Fruit fly (Drosophila melanogaster) whole organism, embryonic: ENCODE results near the gene CG5377.

Experiments used
- Aef1 ChIP-seq: fragments of 200-800 bp; sonication (Bioruptor generic); IDR thresholded peaks from 3 replicates; pipeline ENCODE4 v1.3.6; 2022; ENCODE audit warnings: missing biosample characterization, missing genetic modification characterization
- CG10366 ChIP-seq: fragments of 200-800 bp; sonication (Bioruptor generic); IDR thresholded peaks from 2 replicates; pipeline ENCODE4 v1.3.6; 2022; ENCODE audit warnings: missing biosample characterization, missing genetic modification characterization
- CG13775 ChIP-seq: fragments of 200-800 bp; sonication (Bioruptor generic); optimal IDR thresholded peaks from 3 replicates; lab custom pipeline; 2017; ENCODE audit warnings: missing biosample characterization, mild to moderate bottlenecking, missing genetic modification characterization
- CG14860 ChIP-seq: fragments of 200-800 bp; sonication (Bioruptor generic); IDR thresholded peaks from 3 replicates; pipeline ENCODE4 v1.3.6; 2022; ENCODE audit warnings: missing biosample characterization, missing genetic modification characterization; ENCODE audit not compliant: partially characterized antibody
- CG1529 ChIP-seq: fragments of 200-800 bp; sonication (Bioruptor generic); optimal IDR thresholded peaks from 3 replicates; lab custom pipeline; 2018; ENCODE audit warnings: missing biosample characterization, missing genetic modification characterization
- CG1603 ChIP-seq: fragments of 200-800 bp; sonication (Bioruptor generic); optimal IDR thresholded peaks from 2 replicates; lab custom pipeline; 2019; ENCODE audit warnings: missing biosample characterization, mild to moderate bottlenecking, missing genetic modification characterization, moderate library complexity
- CG17612 ChIP-seq: fragments of 200-800 bp; sonication (Bioruptor generic); IDR thresholded peaks from 2 replicates; pipeline ENCODE4 v1.3.6; 2022; ENCODE audit warnings: missing biosample characterization, missing genetic modification characterization
- CG1832 ChIP-seq: fragments of 200-800 bp; sonication (Bioruptor generic); optimal IDR thresholded peaks from 2 replicates; lab custom pipeline; 2017; ENCODE audit warnings: missing biosample characterization, mild to moderate bottlenecking, missing genetic modification characterization, inconsistent platforms
- CG18619 ChIP-seq: fragments of 200-800 bp; sonication (Bioruptor generic); optimal IDR thresholded peaks from 3 replicates; lab custom pipeline; 2017; ENCODE audit warnings: missing biosample characterization, mild to moderate bottlenecking, missing genetic modification characterization
- CG32767 ChIP-seq: fragments of 200-800 bp; sonication (Bioruptor generic); IDR thresholded peaks from 2 replicates; pipeline ENCODE4 v1.3.6; 2022; ENCODE audit warnings: missing biosample characterization, missing genetic modification characterization
- CG3838 ChIP-seq: fragments of 200-800 bp; sonication (Bioruptor generic); optimal IDR thresholded peaks from 3 replicates; lab custom pipeline; 2016; ENCODE audit warnings: missing biosample characterization, missing genetic modification characterization
- CG4707 ChIP-seq: fragments of 200-800 bp; sonication (Bioruptor generic); optimal IDR thresholded peaks from 2 replicates; lab custom pipeline; 2018; ENCODE audit warnings: missing biosample characterization, mild to moderate bottlenecking, missing genetic modification characterization, moderate library complexity
- CG4730 ChIP-seq: fragments of 200-800 bp; sonication (Bioruptor generic); IDR thresholded peaks from 2 replicates; pipeline ENCODE4 v1.3.6; 2022; ENCODE audit warnings: missing biosample characterization, missing genetic modification characterization
- CG6654 ChIP-seq: fragments of 200-800 bp; sonication (Bioruptor generic); optimal IDR thresholded peaks from 2 replicates; lab custom pipeline; 2017; ENCODE audit warnings: missing biosample characterization, mild to moderate bottlenecking, missing genetic modification characterization
- CG6689 ChIP-seq: fragments of 200-800 bp; sonication (Bioruptor generic); IDR thresholded peaks from 2 replicates; pipeline ENCODE4 v1.3.6; 2022; ENCODE audit warnings: missing biosample characterization, missing genetic modification characterization
- CG8281 ChIP-seq: fragments of 200-800 bp; sonication (Bioruptor generic); optimal IDR thresholded peaks from 2 replicates; lab custom pipeline; 2018; ENCODE audit warnings: missing biosample characterization, mild to moderate bottlenecking, missing genetic modification characterization, moderate library complexity
- CG8359 ChIP-seq: fragments of 200-800 bp; sonication (Bioruptor generic); optimal IDR thresholded peaks from 2 replicates; lab custom pipeline; 2017; ENCODE audit warnings: missing biosample characterization, mild to moderate bottlenecking, missing genetic modification characterization, borderline replicate concordance
- CG9932 ChIP-seq: fragments of 200-800 bp; sonication (Bioruptor generic); IDR thresholded peaks from 2 replicates; pipeline ENCODE4 v1.3.6; 2022; ENCODE audit warnings: missing biosample characterization, missing genetic modification characterization
- Dip2 ChIP-seq: fragments of 200-800 bp; sonication (Bioruptor generic); IDR thresholded peaks from 2 replicates; pipeline ENCODE4 v1.3.6; 2022; ENCODE audit warnings: missing biosample characterization, missing genetic modification characterization
- Drgx ChIP-seq: fragments of 200-800 bp; sonication (Bioruptor generic); IDR thresholded peaks from 2 replicates; pipeline ENCODE4 v1.3.6; 2022; ENCODE audit warnings: missing biosample characterization, missing genetic modification characterization
- Fer1 ChIP-seq: fragments of 200-800 bp; sonication (Bioruptor generic); optimal IDR thresholded peaks from 2 replicates; lab custom pipeline; 2017; ENCODE audit warnings: missing biosample characterization, mild to moderate bottlenecking, missing genetic modification characterization
- HLHmδ ChIP-seq: fragments of 200-800 bp; sonication (Bioruptor generic); optimal IDR thresholded peaks from 2 replicates; lab custom pipeline; 2018; ENCODE audit warnings: missing biosample characterization, mild to moderate bottlenecking, missing genetic modification characterization, moderate library complexity
- HmgD ChIP-seq: fragments of 200-800 bp; sonication (Bioruptor generic); optimal IDR thresholded peaks from 3 replicates; lab custom pipeline; 2016; ENCODE audit warnings: missing biosample characterization, missing genetic modification characterization
- Hmx ChIP-seq: fragments of 200-800 bp; sonication (Bioruptor generic); optimal IDR thresholded peaks from 2 replicates; lab custom pipeline; 2016; ENCODE audit warnings: missing biosample characterization, missing genetic modification characterization
- Max ChIP-seq: fragments of 200-800 bp; sonication (Bioruptor generic); optimal IDR thresholded peaks from 2 replicates; lab custom pipeline; 2016; ENCODE audit warnings: missing biosample characterization, mild to moderate bottlenecking, missing genetic modification characterization
- Meics ChIP-seq: fragments of 200-800 bp; sonication (Bioruptor generic); optimal IDR thresholded peaks from 2 replicates; lab custom pipeline; 2017; ENCODE audit warnings: missing biosample characterization, mild to moderate bottlenecking, missing genetic modification characterization
- Mrtf ChIP-seq: fragments of 200-800 bp; sonication (Bioruptor generic); IDR thresholded peaks from 3 replicates; pipeline ENCODE4 v1.3.6; 2022; ENCODE audit warnings: missing biosample characterization, missing genetic modification characterization
- Myb ChIP-seq: fragments of 200-800 bp; sonication (Bioruptor generic); optimal IDR thresholded peaks from 2 replicates; lab custom pipeline; 2016; ENCODE audit warnings: missing biosample characterization, missing genetic modification characterization
- Oli ChIP-seq: fragments of 200-800 bp; sonication (Bioruptor generic); optimal IDR thresholded peaks from 2 replicates; lab custom pipeline; 2018; ENCODE audit warnings: missing biosample characterization, mild to moderate bottlenecking, missing genetic modification characterization, moderate library complexity
- Pdp1 ChIP-seq, 2 experiments: fragments of 200-800 bp; sonication (Bioruptor generic); optimal IDR thresholded peaks; 3 replicates each; lab custom pipeline; 2016; ENCODE audit warnings: missing biosample characterization in 2 of 2, missing genetic modification characterization in 2 of 2, mild to moderate bottlenecking in 1 of 2, moderate library complexity in 1 of 2
- Sry-β ChIP-seq: fragments of 200-800 bp; sonication (Bioruptor generic); optimal IDR thresholded peaks from 2 replicates; lab custom pipeline; 2018; ENCODE audit warnings: missing biosample characterization, mild to moderate bottlenecking, missing genetic modification characterization, moderate library complexity
- ac ChIP-seq: fragments of 200-800 bp; sonication (Bioruptor generic); optimal IDR thresholded peaks from 3 replicates; lab custom pipeline; 2017; ENCODE audit warnings: missing biosample characterization, mild to moderate bottlenecking, missing genetic modification characterization
- ara ChIP-seq: fragments of 200-800 bp; sonication (Bioruptor generic); IDR thresholded peaks from 2 replicates; pipeline ENCODE4 v1.3.6; 2022; ENCODE audit warnings: missing biosample characterization, missing genetic modification characterization
- bsh ChIP-seq, 2 experiments: fragments of 200-800 bp; sonication (Bioruptor generic); optimal IDR thresholded peaks; 2 replicates each; lab custom pipeline; 2017 to 2018; ENCODE audit warnings: mild to moderate bottlenecking in 2 of 2, missing biosample characterization in 2 of 2, missing genetic modification characterization in 2 of 2, moderate library complexity in 1 of 2
- dm ChIP-seq: fragments of 200-800 bp; sonication (Bioruptor generic); optimal IDR thresholded peaks from 3 replicates; lab custom pipeline; 2016; ENCODE audit warnings: missing biosample characterization, missing genetic modification characterization
- dmrt99B ChIP-seq: fragments of 200-800 bp; sonication (Bioruptor generic); optimal IDR thresholded peaks from 2 replicates; lab custom pipeline; 2018; ENCODE audit warnings: missing biosample characterization, mild to moderate bottlenecking, missing genetic modification characterization, moderate library complexity
- dysf ChIP-seq: fragments of 200-800 bp; sonication (Bioruptor generic); IDR thresholded peaks from 3 replicates; pipeline ENCODE4 v1.3.6; 2022; ENCODE audit warnings: missing biosample characterization, missing genetic modification characterization
- eve ChIP-seq, 2 experiments: fragments of >200 bp; optimal IDR thresholded peaks; 2 replicates each; lab custom pipeline; 2017; ENCODE audit warnings: missing biosample characterization in 2 of 2, missing genetic modification characterization in 2 of 2
- fd3F ChIP-seq: fragments of 200-800 bp; sonication (Bioruptor generic); optimal IDR thresholded peaks from 2 replicates; lab custom pipeline; 2018; ENCODE audit warnings: missing biosample characterization, mild to moderate bottlenecking, missing genetic modification characterization, moderate library complexity
- gfzf ChIP-seq: fragments of 200-800 bp; sonication (Bioruptor generic); optimal IDR thresholded peaks from 2 replicates; lab custom pipeline; 2016; ENCODE audit warnings: missing biosample characterization, mild to moderate bottlenecking, missing genetic modification characterization, moderate library complexity
- peb ChIP-seq: fragments of 200-800 bp; sonication (Bioruptor generic); IDR thresholded peaks from 2 replicates; pipeline ENCODE4 v1.3.6; 2022; ENCODE audit warnings: missing biosample characterization, missing genetic modification characterization
- sd ChIP-seq: fragments of 200-800 bp; sonication (Bioruptor generic); optimal IDR thresholded peaks from 3 replicates; lab custom pipeline; 2018; ENCODE audit warnings: missing biosample characterization, mild to moderate bottlenecking, missing genetic modification characterization, moderate library complexity
- seq ChIP-seq: fragments of 200-800 bp; sonication (Bioruptor generic); IDR thresholded peaks from 2 replicates; pipeline ENCODE4 v1.3.6; 2022; ENCODE audit warnings: missing biosample characterization, missing genetic modification characterization
- shn ChIP-seq: fragments of 200-800 bp; sonication (Bioruptor generic); optimal IDR thresholded peaks from 3 replicates; lab custom pipeline; 2016; ENCODE audit warnings: missing biosample characterization, missing genetic modification characterization
- sima ChIP-seq: fragments of 200-800 bp; sonication (Bioruptor generic); optimal IDR thresholded peaks from 2 replicates; lab custom pipeline; 2016; ENCODE audit warnings: missing biosample characterization, missing genetic modification characterization
- so ChIP-seq: fragments of 200-800 bp; sonication (Bioruptor generic); IDR thresholded peaks from 3 replicates; pipeline ENCODE4 v1.3.6; 2022; ENCODE audit warnings: missing biosample characterization, missing genetic modification characterization
- sob ChIP-seq: fragments of 200-800 bp; sonication (Bioruptor generic); IDR thresholded peaks from 2 replicates; pipeline ENCODE4 v1.3.6; 2022; ENCODE audit warnings: missing biosample characterization, missing genetic modification characterization
- toy ChIP-seq: fragments of 200-800 bp; sonication (Bioruptor generic); IDR thresholded peaks from 2 replicates; pipeline ENCODE4 v1.3.6; 2022; ENCODE audit warnings: missing biosample characterization, missing genetic modification characterization
- trem ChIP-seq: fragments of 200-800 bp; optimal IDR thresholded peaks from 3 replicates; lab custom pipeline; 2019; ENCODE audit warnings: missing biosample characterization, mild to moderate bottlenecking, missing genetic modification characterization, moderate library complexity
- usp ChIP-seq: fragments of >200 bp; optimal IDR thresholded peaks from 2 replicates; lab custom pipeline; 2017; ENCODE audit warnings: missing biosample characterization, missing genetic modification characterization

Gene CG5377

DNA sequence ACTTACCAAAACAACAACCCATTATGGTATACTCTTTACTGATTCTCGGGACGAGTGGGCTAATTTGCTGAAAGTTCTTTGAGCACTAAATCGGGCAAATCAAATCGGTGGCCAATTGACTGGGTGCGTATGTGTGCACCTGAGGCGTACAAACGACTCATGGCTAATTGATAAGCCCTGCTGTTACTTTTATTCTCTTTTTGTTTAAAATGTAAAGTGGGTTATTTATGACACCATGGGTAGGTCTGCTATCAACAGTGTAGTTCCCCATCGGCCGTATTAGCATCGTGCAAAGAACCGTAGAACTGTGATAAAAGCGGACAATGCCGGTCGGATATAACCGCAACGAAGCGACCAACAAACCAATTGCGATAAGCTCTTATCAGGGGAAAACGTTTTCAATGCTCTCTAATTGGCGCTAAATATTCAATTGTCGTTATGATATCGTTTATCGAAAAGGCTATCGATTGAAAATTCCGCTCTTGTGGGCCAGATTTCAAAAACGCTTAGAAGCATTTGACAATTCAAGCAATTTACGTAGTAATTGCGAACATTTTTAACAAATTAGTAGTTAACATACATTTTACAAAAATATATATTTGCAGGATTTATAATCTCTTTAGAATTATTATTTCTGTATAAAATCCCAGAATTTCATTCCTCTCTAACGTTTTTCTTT lies 20.6 kb downstream of the CG5377 start, which contains the start of gene CG34288 (continued):
- TF ChIP-seq shn (peak; percentile 26), sima (GFP tag; lab: Kevin White, UChicago) (no peak), CG17612 (GFP tag; lab: Robert Waterston, UW) (no peak), ara (GFP tag; lab: Robert Waterston, UW) (0 out of 2 replicates have a peak, but pooled peaks have one; percentile 19), CG10366 (no peak), sob (GFP tag; lab: Robert Waterston, UW) (peak; percentile 73), CG14860 (GFP tag; lab: Robert Waterston, UW) (no peak), CG8359 (GFP tag; lab: Kevin White, UChicago) (no peak), HmgD (GFP tag; lab: Kevin White, UChicago) (no peak), bsh (GFP tag; optimal IDR thresholded peaks at IDR 0.05; lab: Kevin White, UChicago) (no peak), Fer1 (GFP tag; lab: Kevin White, UChicago) (no peak), Pdp1 (GFP tag; optimal IDR thresholded peaks at IDR 0.05; lab: Kevin White, UChicago) (no peak), usp (GFP tag; lab: Kevin White, UChicago) (no peak), CG18619 (no peak), Drgx (GFP tag; lab: Robert Waterston, UW) (no peak; the same call in 1 of the 2 replicates), Aef1 (GFP tag; lab: Robert Waterston, UW) (peak; percentile 48), dmrt99B (tag; lab: Kevin White, UChicago) (peak; percentile 38), CG4707 (GFP tag; lab: Kevin White, UChicago) (no peak), HLHmδ (GFP tag; lab: Kevin White, UChicago) (no peak), CG6689 (GFP tag; lab: Robert Waterston, UW) (no peak), eve (GFP tag; optimal IDR thresholded peaks at IDR 0.05; lab: Kevin White, UChicago) (no peak), Dip2 (GFP tag; lab: Robert Waterston, UW) (no peak), CG13775 (GFP tag; lab: Kevin White, UChicago) (no peak), CG1832 (GFP tag; lab: Kevin White, UChicago) (no peak), CG3838 (no peak), Oli (peak; percentile 2), Mrtf (GFP tag; lab: Robert Waterston, UW) (peak; percentile 62; the same call in 2 of the 3 replicates), Sry-β (GFP tag; lab: Kevin White, UChicago) (no peak), fd3F (GFP tag; lab: Kevin White, UChicago) (no peak), CG9932 (GFP tag; lab: Robert Waterston, UW) (peak; percentile 48), toy (GFP tag; lab: Robert Waterston, UW) (0 out of 2 replicates have a peak, but pooled peaks have one; percentile 5), CG8281 (tag; lab: Kevin White, UChicago) (no peak), Hmx (GFP tag; lab: Kevin White, UChicago) (no peak), ac (GFP tag; lab: Kevin White, UChicago) (no peak)

DNA sequence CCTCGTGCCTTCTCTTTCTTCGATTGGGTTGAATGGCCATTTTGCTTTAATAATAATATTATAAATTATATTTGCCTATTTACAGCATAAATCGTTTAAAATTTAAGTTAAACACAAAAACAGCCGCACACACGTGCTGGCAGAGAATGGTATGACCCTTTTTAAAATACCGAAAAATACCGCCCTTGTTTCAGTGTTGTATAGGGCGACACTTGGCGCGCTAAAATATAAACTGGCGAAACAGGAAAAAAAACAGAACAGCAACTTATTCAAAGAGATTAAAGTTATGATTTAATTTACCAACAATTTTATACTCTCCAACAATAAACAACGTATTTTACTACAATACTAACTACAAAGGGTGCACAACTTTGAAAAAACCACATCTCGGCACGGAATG lies 21.5 kb downstream of the CG5377 start, which contains the start of gene CG12499:
TSS of gene CG12499 (minus strand) at position 95 of the 400 bp plus-strand sequence.
- no peak for TF ChIP-seq dysf
- no peak for TF ChIP-seq ara (GFP tag; lab: Robert Waterston, UW)
- no peak for TF ChIP-seq CG1529
- TF ChIP-seq gfzf (GFP tag; lab: Kevin White, UChicago), result peak; percentile 73
- peak; percentile 75 for TF ChIP-seq Max (GFP tag; lab: Kevin White, UChicago)
- TF ChIP-seq Myb (GFP tag; lab: Kevin White, UChicago), result peak; percentile 31
- TF ChIP-seq CG1603 (tag; lab: Kevin White, UChicago), result no peak
- no peak for TF ChIP-seq CG32767
- no peak for TF ChIP-seq ac (GFP tag; lab: Kevin White, UChicago)
- TF ChIP-seq so (GFP tag; lab: Robert Waterston, UW), result no peak
- TF ChIP-seq Meics (GFP tag; lab: Kevin White, UChicago), result no peak
- no peak for TF ChIP-seq seq (GFP tag; lab: Robert Waterston, UW)
- TF ChIP-seq CG6654 (GFP tag; lab: Kevin White, UChicago), result no peak
- no peak for TF ChIP-seq peb
- no peak for TF ChIP-seq Pdp1 (GFP tag; optimal IDR thresholded peaks at IDR 0.05; lab: Kevin White, UChicago)
- peak; percentile 20 for TF ChIP-seq trem
- no peak for TF ChIP-seq CG4730 (GFP tag; lab: Robert Waterston, UW)
- TF ChIP-seq sd, result peak; percentile 45
- TF ChIP-seq dm (GFP tag; lab: Kevin White, UChicago), result peak; percentile 69
